Fruit fly (Drosophila melanogaster) whole organism, wandering third instar larva: Measurements from ENCODE around the gene dgt6.
A peak's percentile ranks its signal among the peaks of the same experiment; 100 is the strongest.

Experiments
- Abd-B ChIP-seq: fragments of >200 bp; optimal IDR thresholded peaks from 2 replicates; lab custom pipeline; 2017; ENCODE audit warnings: missing biosample characterization, missing genetic modification characterization
- CG32264 ChIP-seq: fragments of 200-800 bp; sonication (Bioruptor generic); optimal IDR thresholded peaks from 2 replicates; lab custom pipeline; 2016; ENCODE audit warnings: missing biosample characterization, missing genetic modification characterization
- CG9705 ChIP-seq: fragments of 200-800 bp; sonication (Bioruptor generic); optimal IDR thresholded peaks from 2 replicates; lab custom pipeline; 2018; ENCODE audit warnings: missing biosample characterization, mild to moderate bottlenecking, missing genetic modification characterization
- CrebA ChIP-seq: fragments of 200-800 bp; sonication (Bioruptor generic); optimal IDR thresholded peaks from 2 replicates; lab custom pipeline; 2016; ENCODE audit warnings: missing biosample characterization, mild to moderate bottlenecking, missing genetic modification characterization, borderline replicate concordance
- Dfd ChIP-seq: fragments of >200 bp; optimal IDR thresholded peaks from 2 replicates; lab custom pipeline; 2017; ENCODE audit warnings: missing biosample characterization, missing genetic modification characterization
- Dif ChIP-seq: fragments of 200-275, 200-300 bp; sonication (Bioruptor generic); optimal IDR thresholded peaks from 2 replicates; lab custom pipeline; 2018; ENCODE audit warnings: missing biosample characterization, missing genetic modification characterization; ENCODE audit not compliant: partially characterized antibody
- GATAd ChIP-seq: sonication (Bioruptor generic); optimal IDR thresholded peaks from 2 replicates; lab custom pipeline; 2016; ENCODE audit warnings: missing biosample characterization, missing genetic modification characterization
- HLH106 ChIP-seq: fragments of 200-800 bp; optimal IDR thresholded peaks from 3 replicates; lab custom pipeline; 2019; ENCODE audit warnings: missing biosample characterization, mild to moderate bottlenecking, missing genetic modification characterization, moderate library complexity
- Hnf4 ChIP-seq: fragments of 200-800 bp; sonication (Bioruptor generic); optimal IDR thresholded peaks from 2 replicates; lab custom pipeline; 2016; ENCODE audit warnings: missing biosample characterization, mild to moderate bottlenecking, missing genetic modification characterization
- Hr78 ChIP-seq: fragments of >200 bp; optimal IDR thresholded peaks from 2 replicates; lab custom pipeline; 2017; ENCODE audit warnings: missing biosample characterization, missing genetic modification characterization
- Hr83 ChIP-seq: fragments of 200-300 bp; sonication (Bioruptor generic); optimal IDR thresholded peaks from 2 replicates; lab custom pipeline; 2016; ENCODE audit warnings: missing biosample characterization, mild to moderate bottlenecking, missing genetic modification characterization, moderate library complexity; ENCODE audit not compliant: poor library complexity, severe bottlenecking
- Jra ChIP-seq: sonication (Bioruptor generic); optimal IDR thresholded peaks from 2 replicates; lab custom pipeline; 2016; ENCODE audit warnings: missing biosample characterization, missing genetic modification characterization
- Mio ChIP-seq: sonication (Bioruptor generic); optimal IDR thresholded peaks from 2 replicates; lab custom pipeline; 2016; ENCODE audit warnings: missing biosample characterization, missing genetic modification characterization
- Myc ChIP-seq: fragments of >200 bp; optimal IDR thresholded peaks from 2 replicates; lab custom pipeline; 2017
- N ChIP-seq: fragments of >200 bp; optimal IDR thresholded peaks from 2 replicates; lab custom pipeline; 2018; ENCODE audit warnings: missing biosample characterization, missing external identifiers, missing genetic modification characterization
- OdsH ChIP-seq: fragments of 200-800 bp; sonication (Bioruptor generic); optimal IDR thresholded peaks from 2 replicates; lab custom pipeline; 2016; ENCODE audit warnings: missing biosample characterization, mild to moderate bottlenecking, missing genetic modification characterization
- Rel ChIP-seq, 2 experiments: fragments of 200-800 bp; sonication (Bioruptor generic) in 1 of 2; optimal IDR thresholded peaks; 2 replicates in 1 of 2; 3 replicates in 1 of 2; lab custom pipeline; 2016 to 2019; ENCODE audit warnings: mild to moderate bottlenecking in 2 of 2, missing biosample characterization in 2 of 2, missing genetic modification characterization in 2 of 2, moderate library complexity in 1 of 2
- Sp1 ChIP-seq: fragments of 200-800 bp; sonication (Bioruptor generic); optimal IDR thresholded peaks from 3 replicates; lab custom pipeline; 2019; ENCODE audit warnings: missing biosample characterization, mild to moderate bottlenecking, missing genetic modification characterization, moderate library complexity
- Vsx2 ChIP-seq: fragments of 200-300, 225-300 bp; sonication (Bioruptor generic); optimal IDR thresholded peaks from 2 replicates; lab custom pipeline; 2018; ENCODE audit warnings: missing biosample characterization, missing genetic modification characterization; ENCODE audit not compliant: partially characterized antibody
- br ChIP-seq: fragments of 200-800 bp; sonication (Bioruptor generic); optimal IDR thresholded peaks from 2 replicates; lab custom pipeline; 2016; ENCODE audit warnings: missing biosample characterization, missing genetic modification characterization
- brk ChIP-seq: fragments of 200-800 bp; sonication (Bioruptor generic); optimal IDR thresholded peaks from 2 replicates; lab custom pipeline; 2016; ENCODE audit warnings: missing biosample characterization, mild to moderate bottlenecking, missing genetic modification characterization
- dl ChIP-seq, 2 experiments: fragments of 175-275, 200-275 bp in 1 of 2; fragments of 200-275 bp in 1 of 2; sonication (Bioruptor generic); optimal IDR thresholded peaks; lab custom pipeline; 2018; ENCODE audit warnings: mild to moderate bottlenecking in 2 of 2, missing biosample characterization in 2 of 2, missing genetic modification characterization in 2 of 2, moderate library complexity in 2 of 2; ENCODE audit not compliant: partially characterized antibody in 2 of 2, insufficient read depth in 1 of 2
- dmrt93B ChIP-seq: fragments of 200-800 bp; sonication (Bioruptor generic); optimal IDR thresholded peaks from 2 replicates; lab custom pipeline; 2018; ENCODE audit warnings: missing biosample characterization, mild to moderate bottlenecking, missing genetic modification characterization
- dsf ChIP-seq: sonication (Bioruptor generic); optimal IDR thresholded peaks from 2 replicates; lab custom pipeline; 2016; ENCODE audit warnings: missing biosample characterization, missing genetic modification characterization, borderline replicate concordance
- ey ChIP-seq: fragments of 200-800 bp; sonication (Bioruptor generic); optimal IDR thresholded peaks from 2 replicates; lab custom pipeline; 2016; ENCODE audit warnings: missing biosample characterization, missing genetic modification characterization
- foxo ChIP-seq, 2 experiments: fragments of 200-800 bp; sonication (Bioruptor generic); optimal IDR thresholded peaks; 2 replicates in 1 of 2; 3 replicates in 1 of 2; lab custom pipeline; 2016 to 2017; ENCODE audit warnings: missing biosample characterization in 2 of 2, missing genetic modification characterization in 2 of 2
- fru ChIP-seq: fragments of 200-800 bp; sonication (Bioruptor generic); optimal IDR thresholded peaks from 3 replicates; lab custom pipeline; 2016; ENCODE audit warnings: missing biosample characterization, mild to moderate bottlenecking, missing genetic modification characterization
- h ChIP-seq: fragments of 200-800 bp; sonication (Bioruptor generic); optimal IDR thresholded peaks from 3 replicates; lab custom pipeline; 2016; ENCODE audit warnings: missing biosample characterization, mild to moderate bottlenecking, missing genetic modification characterization
- jim ChIP-seq: fragments of 175-275, 200-325 bp; sonication (Bioruptor generic); optimal IDR thresholded peaks from 2 replicates; lab custom pipeline; 2016; ENCODE audit warnings: missing biosample characterization, mild to moderate bottlenecking, missing genetic modification characterization
- lola ChIP-seq: fragments of >200 bp; optimal IDR thresholded peaks from 2 replicates; lab custom pipeline; 2017; ENCODE audit warnings: missing biosample characterization, missing genetic modification characterization
- pan ChIP-seq: fragments of >200 bp; optimal IDR thresholded peaks from 2 replicates; lab custom pipeline; 2017
- psq ChIP-seq: fragments of 200-800 bp; sonication (Bioruptor generic); optimal IDR thresholded peaks from 3 replicates; lab custom pipeline; 2017; ENCODE audit warnings: missing biosample characterization, mild to moderate bottlenecking, missing genetic modification characterization, moderate library complexity
- rgr ChIP-seq: fragments of 200-800 bp; sonication (Bioruptor generic); optimal IDR thresholded peaks from 3 replicates; lab custom pipeline; 2016; ENCODE audit warnings: missing biosample characterization, mild to moderate bottlenecking, missing genetic modification characterization
- sage ChIP-seq: fragments of 200-800 bp; sonication (Bioruptor generic); optimal IDR thresholded peaks from 2 replicates; lab custom pipeline; 2016; ENCODE audit warnings: missing biosample characterization, mild to moderate bottlenecking, missing genetic modification characterization
- sv ChIP-seq: fragments of 200-800 bp; sonication (Bioruptor generic); optimal IDR thresholded peaks from 3 replicates; lab custom pipeline; 2016; ENCODE audit warnings: missing biosample characterization, missing genetic modification characterization
- tai ChIP-seq: sonication (Bioruptor generic); optimal IDR thresholded peaks from 2 replicates; lab custom pipeline; 2016; ENCODE audit warnings: missing biosample characterization, missing genetic modification characterization
- usp ChIP-seq: fragments of >200 bp; optimal IDR thresholded peaks from 2 replicates; lab custom pipeline; 2017; ENCODE audit warnings: missing biosample characterization, missing genetic modification characterization
- woc ChIP-seq: sonication (Bioruptor generic); optimal IDR thresholded peaks from 2 replicates; lab custom pipeline; 2016; ENCODE audit warnings: missing biosample characterization, mild to moderate bottlenecking, missing genetic modification characterization

The dgt6 gene

dm6 chr3R:29148072-29148471 is 17.3 kb upstream of the dgt6 start, which contains the start of the genes CG11882 and Pglym78:
Gene CG11882, minus strand, starts transcription at chr3R:29148172.
Gene Pglym78, plus strand, starts transcription at chr3R:29148248.
- TF ChIP-seq Mio: no peak
- TF ChIP-seq lola: no peak
- TF ChIP-seq usp: no peak
- no peak for TF ChIP-seq Dfd
- TF ChIP-seq Hnf4 (GFP tag; lab: Kevin White, UChicago): no peak
- no peak for TF ChIP-seq dsf
- no peak for TF ChIP-seq CG9705 (GFP tag; lab: Kevin White, UChicago)
- no peak for TF ChIP-seq Hr78 (GFP tag; lab: Kevin White, UChicago)
- no peak for TF ChIP-seq sage (GFP tag; lab: Kevin White, UChicago)
- TF ChIP-seq HLH106 (tag; lab: Kevin White, UChicago): peak; percentile 1
- no peak for TF ChIP-seq Vsx2
- peak; percentile 30 for TF ChIP-seq Sp1
- TF ChIP-seq N (GFP tag; lab: Kevin White, UChicago): no peak
- no peak for TF ChIP-seq Jra (GFP tag; lab: Kevin White, UChicago)
- TF ChIP-seq rgr (GFP tag; lab: Kevin White, UChicago): peak; percentile 51
- no peak for TF ChIP-seq Rel (GFP tag; optimal IDR thresholded peaks at IDR 0.05; lab: Kevin White, UChicago)
- peak; percentile 80 for TF ChIP-seq Rel (tag; optimal IDR thresholded peaks at IDR 0.05; lab: Kevin White, UChicago)
- TF ChIP-seq br: no peak
- peak in 1 of 2 experiments; percentile 73 for TF ChIP-seq foxo (GFP tag; optimal IDR thresholded peaks at IDR 0.05; lab: Kevin White, UChicago)
- no peak for TF ChIP-seq brk (GFP tag; lab: Kevin White, UChicago)
- no peak for TF ChIP-seq CG32264 (GFP tag; lab: Kevin White, UChicago)
- peak; percentile 38 for TF ChIP-seq OdsH (GFP tag; lab: Kevin White, UChicago)
- TF ChIP-seq Myc: no peak
- TF ChIP-seq tai (GFP tag; lab: Kevin White, UChicago): no peak
- TF ChIP-seq dmrt93B (GFP tag; lab: Kevin White, UChicago): no peak
- TF ChIP-seq woc: no peak
- peak; percentile 26 for TF ChIP-seq psq (GFP tag; lab: Kevin White, UChicago)
- peak; percentile 19 for TF ChIP-seq sv (GFP tag; lab: Kevin White, UChicago)
- peak in 1 of 2 experiments; percentile 40 for TF ChIP-seq dl (GFP tag; optimal IDR thresholded peaks at IDR 0.05; lab: Kevin White, UChicago; ENCODE audit: insufficient read depth in 1 of 2, partially characterized antibody in 2 of 2)
- no peak for TF ChIP-seq GATAd (GFP tag; lab: Kevin White, UChicago)
- TF ChIP-seq ey (GFP tag; lab: Kevin White, UChicago): peak; percentile 43
- TF ChIP-seq CrebA (GFP tag; lab: Kevin White, UChicago): no peak
- no peak for TF ChIP-seq h
- TF ChIP-seq jim (GFP tag; lab: Kevin White, UChicago): no peak
- TF ChIP-seq fru (GFP tag; lab: Kevin White, UChicago): no peak
- no peak for TF ChIP-seq Abd-B (GFP tag; lab: Kevin White, UChicago)
- no peak for TF ChIP-seq pan (lab: Kevin White, UChicago)
- peak; percentile 80 for TF ChIP-seq Hr83 (GFP tag; lab: Kevin White, UChicago)
- TF ChIP-seq Dif (GFP tag; lab: Kevin White, UChicago): peak; percentile 13

- TF ChIP-seq psq (GFP tag; lab: Kevin White, UChicago) (no peak), CrebA (GFP tag; lab: Kevin White, UChicago) (no peak), Hr83 (GFP tag; lab: Kevin White, UChicago) (no peak), dmrt93B (GFP tag; lab: Kevin White, UChicago) (no peak), CG9705 (GFP tag; lab: Kevin White, UChicago) (no peak), Hr78 (GFP tag; lab: Kevin White, UChicago) (no peak), usp (no peak), Sp1 (no peak), jim (GFP tag; lab: Kevin White, UChicago) (no peak), Hnf4 (GFP tag; lab: Kevin White, UChicago) (no peak), Jra (GFP tag; lab: Kevin White, UChicago) (no peak), Vsx2 (no peak)
Measured at dm6 chr3R:29146710-29147109, 15.9 kb upstream of the dgt6 start, which contains the start of gene CG14511. Gene CG14511, minus strand, starts transcription at chr3R:29146893.
